Worm (Caenorhabditis elegans) whole organism, early embryonic: ENCODE measurements around the gene fbxb-97.

ENCODE experiments used
- F13C5.2 ChIP-seq: sonication (generic microtip); optimal IDR thresholded peaks from 2 replicates; lab custom pipeline; 2017; ENCODE audit warnings: mild to moderate bottlenecking, missing genetic modification characterization, inconsistent platforms, missing compliant biosample characterization
- aly-1 ChIP-seq: sonication (generic microtip); optimal IDR thresholded peaks from 2 replicates; lab custom pipeline; 2016; ENCODE audit warnings: missing genetic modification characterization, missing compliant biosample characterization
- ama-1 ChIP-seq: fragments of 150-350 bp; optimal IDR thresholded peaks from 2 replicates; lab custom pipeline; 2014
- flt-1 ChIP-seq: fragments of 200-800 bp; sonication (Bioruptor generic); IDR thresholded peaks from 2 replicates; pipeline ENCODE4 v1.3.6; 2022; ENCODE audit warnings: missing genetic modification characterization, missing compliant biosample characterization
- hmbx-1 ChIP-seq: sonication (generic microtip); optimal IDR thresholded peaks from 2 replicates; lab custom pipeline; 2016; ENCODE audit warnings: mild to moderate bottlenecking, missing genetic modification characterization, missing compliant biosample characterization
- hmg-4 ChIP-seq: fragments of 200-800 bp; sonication (Bioruptor generic); optimal IDR thresholded peaks from 2 replicates; lab custom pipeline; 2018; ENCODE audit warnings: mild to moderate bottlenecking, missing genetic modification characterization, missing compliant biosample characterization
- tra-4 ChIP-seq: sonication (generic microtip); optimal IDR thresholded peaks from 2 replicates; lab custom pipeline; 2017; ENCODE audit warnings: missing genetic modification characterization, missing compliant biosample characterization

- TF ChIP-seq hmg-4 (no peak), tra-4 (no peak), hmbx-1 (tag; lab: Kevin White, UChicago) (no peak), flt-1 (GFP tag; lab: Robert Waterston, UW) (no peak), F13C5.2 (no peak), ama-1 (lab: Kevin White, UChicago) (no peak), aly-1 (tag; lab: Kevin White, UChicago) (no peak)
These were observed 36.7 kb upstream of the fbxb-97 start, which contains the start of gene math-6 for ce11 chrII:1884635-1885034.
